Worm (Caenorhabditis elegans): Measurements from ENCODE around the gene Y54G2A.19.
"Not testable (repeated sequence)": the region's sequence is repeated elsewhere in the genome, so short reads cannot be mapped to it uniquely, and the experiment has no call there.

Gene Y54G2A.19

DNA sequence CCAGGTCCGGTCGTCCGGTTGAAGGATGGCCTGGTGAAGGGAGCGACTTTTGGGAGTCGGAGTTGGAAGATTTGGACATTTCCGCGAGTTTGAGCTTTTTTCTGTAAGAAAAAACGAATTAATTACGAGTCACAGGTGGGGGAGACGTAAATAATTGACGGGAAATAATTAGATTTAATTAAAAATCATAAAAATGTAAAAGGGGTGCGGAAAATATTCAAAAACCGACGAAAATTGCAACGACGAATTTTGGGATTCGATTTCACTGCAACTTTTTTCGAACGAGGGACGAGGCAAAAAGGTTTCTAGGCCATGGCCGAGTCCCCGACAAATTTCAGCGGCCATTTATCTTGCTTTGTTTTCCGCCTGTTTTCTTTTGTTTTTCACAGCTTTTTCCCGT, at the start of gene Y54G2A.19:
Gene Y54G2A.19, minus strand, starts transcription at position 101 of the 400 bp plus-strand sequence.
- not testable (repeated sequence) for TF ChIP-seq flt-1 (GFP tag; IDR thresholded peaks at IDR 0.05); ceh-13 (GFP tag; optimal IDR thresholded peaks at IDR 0.05); hnd-1 (tag; optimal IDR thresholded peaks at IDR 0.05)

DNA sequence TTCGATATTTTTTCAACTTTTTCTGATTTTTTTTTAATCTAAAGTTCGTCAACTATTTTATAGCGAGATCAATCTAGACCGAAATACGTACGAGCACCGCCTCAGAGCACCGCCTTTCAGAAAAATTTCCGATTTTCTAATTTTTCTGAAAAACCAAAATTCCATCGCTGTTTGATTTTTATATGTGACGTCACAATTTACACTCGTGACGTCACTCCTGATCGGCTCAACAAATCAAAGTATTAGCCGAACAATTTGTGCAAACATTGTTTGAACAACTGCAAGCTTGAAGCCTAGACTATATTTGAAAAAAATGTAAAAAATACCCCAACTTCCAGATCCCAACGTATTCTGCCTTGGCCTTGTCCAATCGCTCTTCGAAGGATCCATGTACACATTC, 40.7 kb upstream of the Y54G2A.19 start:
- TF ChIP-seq flt-1 (GFP tag; IDR thresholded peaks at IDR 0.05) = no peak
- TF ChIP-seq pes-1 (GFP tag; IDR thresholded peaks at IDR 0.05) = no peak
- no peak for TF ChIP-seq ceh-36 (tag; optimal IDR thresholded peaks at IDR 0.05)
- no peak for TF ChIP-seq hmbx-1 (tag; optimal IDR thresholded peaks at IDR 0.05)
- no peak for TF ChIP-seq ceh-13 (GFP tag; optimal IDR thresholded peaks at IDR 0.05)
- no peak for TF ChIP-seq ama-1 (optimal IDR thresholded peaks at IDR 0.05)
- no peak for TF ChIP-seq hmg-4 (GFP tag; optimal IDR thresholded peaks at IDR 0.05)
- TF ChIP-seq tra-4 (tag; optimal IDR thresholded peaks at IDR 0.05) = no peak
- TF ChIP-seq F13C5.2 (tag; optimal IDR thresholded peaks at IDR 0.05) = no peak
- TF ChIP-seq tbx-37 (GFP tag; conservative IDR thresholded peaks at IDR 0.05) = no peak
- no peak for TF ChIP-seq B0310.2 (tag; optimal IDR thresholded peaks at IDR 0.05)
- TF ChIP-seq ets-7 (tag; optimal IDR thresholded peaks at IDR 0.05) = no peak
- no peak for TF ChIP-seq scrt-1 (GFP tag; IDR thresholded peaks at IDR 0.05)
- no peak for TF ChIP-seq hnd-1 (tag; optimal IDR thresholded peaks at IDR 0.05)
- no peak for TF ChIP-seq aly-1 (tag; optimal IDR thresholded peaks at IDR 0.05)

- TF ChIP-seq sea-1 (GFP tag; conservative IDR thresholded peaks at IDR 0.05) (no peak), flt-1 (GFP tag; IDR thresholded peaks at IDR 0.05) (no peak), pes-1 (GFP tag; IDR thresholded peaks at IDR 0.05) (no peak), tra-4 (tag; optimal IDR thresholded peaks at IDR 0.05) (no peak), hnd-1 (tag; optimal IDR thresholded peaks at IDR 0.05) (no peak), ets-7 (tag; optimal IDR thresholded peaks at IDR 0.05) (no peak), ceh-13 (GFP tag; optimal IDR thresholded peaks at IDR 0.05) (no peak), ama-1 (optimal IDR thresholded peaks at IDR 0.05) (no peak), ceh-36 (tag; optimal IDR thresholded peaks at IDR 0.05) (no peak), tbx-11 (GFP tag; IDR thresholded peaks at IDR 0.05) (no peak), tbx-37 (GFP tag; conservative IDR thresholded peaks at IDR 0.05) (no peak), hmbx-1 (tag; optimal IDR thresholded peaks at IDR 0.05) (no peak), aly-1 (tag; optimal IDR thresholded peaks at IDR 0.05) (no peak), hmg-4 (GFP tag; optimal IDR thresholded peaks at IDR 0.05) (no peak), F13C5.2 (tag; optimal IDR thresholded peaks at IDR 0.05) (no peak), B0310.2 (tag; optimal IDR thresholded peaks at IDR 0.05) (no peak), scrt-1 (GFP tag; IDR thresholded peaks at IDR 0.05) (no peak)
These were observed 36.7 kb upstream of the Y54G2A.19 start, which contains the start of gene samt-1 for ce11 chrIV:2931228-2931627. Gene samt-1 (plus strand): TSS chrIV:2931403.

ce11 chrIV:2928409-2928808, 33.9 kb upstream of the Y54G2A.19 start, which contains the start of gene manf-1:
Gene manf-1 (minus strand): TSS chrIV:2928421.
- TF ChIP-seq F13C5.2 (tag; optimal IDR thresholded peaks at IDR 0.05) = no peak
- no peak for TF ChIP-seq hmbx-1 (tag; optimal IDR thresholded peaks at IDR 0.05)
- no peak for TF ChIP-seq ceh-36 (tag; optimal IDR thresholded peaks at IDR 0.05)
- TF ChIP-seq B0310.2 (tag; optimal IDR thresholded peaks at IDR 0.05) = no peak
- TF ChIP-seq ets-7 (tag; optimal IDR thresholded peaks at IDR 0.05) = no peak
- no peak for TF ChIP-seq tra-4 (tag; optimal IDR thresholded peaks at IDR 0.05)
- TF ChIP-seq ama-1 (optimal IDR thresholded peaks at IDR 0.05) = no peak
- no peak for TF ChIP-seq tbx-37 (GFP tag; conservative IDR thresholded peaks at IDR 0.05)
- no peak for TF ChIP-seq ceh-13 (GFP tag; optimal IDR thresholded peaks at IDR 0.05)
- no peak for TF ChIP-seq hmg-4 (GFP tag; optimal IDR thresholded peaks at IDR 0.05)
- TF ChIP-seq flt-1 (GFP tag; IDR thresholded peaks at IDR 0.05) = no peak
- no peak for TF ChIP-seq aly-1 (tag; optimal IDR thresholded peaks at IDR 0.05)
- no peak for TF ChIP-seq tbx-11 (GFP tag; IDR thresholded peaks at IDR 0.05)
- no peak for TF ChIP-seq pes-1 (GFP tag; IDR thresholded peaks at IDR 0.05)

ce11 chrIV:2925591-2925990, 31.1 kb upstream of the Y54G2A.19 start, which contains the start of gene ubc-13:
Gene ubc-13 (minus strand): TSS chrIV:2925691.
- no peak for TF ChIP-seq B0310.2 (tag; optimal IDR thresholded peaks at IDR 0.05)
- TF ChIP-seq sea-1 (GFP tag; conservative IDR thresholded peaks at IDR 0.05) = no peak
- TF ChIP-seq hnd-1 (tag; optimal IDR thresholded peaks at IDR 0.05) = no peak
- no peak for TF ChIP-seq ceh-13 (GFP tag; optimal IDR thresholded peaks at IDR 0.05)
- TF ChIP-seq flt-1 (GFP tag; IDR thresholded peaks at IDR 0.05) = no peak
- TF ChIP-seq F13C5.2 (tag; optimal IDR thresholded peaks at IDR 0.05) = no peak

ce11 chrIV:2922196-2922595, 27.7 kb upstream of the Y54G2A.19 start, which contains the start of gene fbxc-45:
Gene fbxc-45 (minus strand): TSS chrIV:2922243.
- no peak for TF ChIP-seq scrt-1 (GFP tag; IDR thresholded peaks at IDR 0.05)
- no peak for TF ChIP-seq F13C5.2 (tag; optimal IDR thresholded peaks at IDR 0.05)
- no peak for TF ChIP-seq ama-1 (optimal IDR thresholded peaks at IDR 0.05)
- no peak for TF ChIP-seq flt-1 (GFP tag; IDR thresholded peaks at IDR 0.05)
- no peak for TF ChIP-seq tbx-11 (GFP tag; IDR thresholded peaks at IDR 0.05)
- no peak for TF ChIP-seq hnd-1 (tag; optimal IDR thresholded peaks at IDR 0.05)
- TF ChIP-seq ets-7 (tag; optimal IDR thresholded peaks at IDR 0.05) = no peak
- TF ChIP-seq tra-4 (tag; optimal IDR thresholded peaks at IDR 0.05) = no peak
- TF ChIP-seq B0310.2 (tag; optimal IDR thresholded peaks at IDR 0.05) = no peak

ce11 chrIV:2917729-2918128, 23.2 kb upstream of the Y54G2A.19 start, which contains the start of gene Y54G2A.50:
Gene Y54G2A.50 (plus strand): TSS chrIV:2918029.
- TF ChIP-seq tbx-37 (GFP tag; conservative IDR thresholded peaks at IDR 0.05); ceh-36 (tag; optimal IDR thresholded peaks at IDR 0.05); ama-1 (optimal IDR thresholded peaks at IDR 0.05): not testable (repeated sequence)

- TF ChIP-seq sea-1 (GFP tag; conservative IDR thresholded peaks at IDR 0.05) = no peak
- TF ChIP-seq ets-7 (tag; optimal IDR thresholded peaks at IDR 0.05) = no peak
- TF ChIP-seq tbx-37 (GFP tag; conservative IDR thresholded peaks at IDR 0.05) = no peak
- TF ChIP-seq flt-1 (GFP tag; IDR thresholded peaks at IDR 0.05) = no peak
- TF ChIP-seq ceh-13 (GFP tag; optimal IDR thresholded peaks at IDR 0.05) = no peak
- no peak for TF ChIP-seq scrt-1 (GFP tag; IDR thresholded peaks at IDR 0.05)
- TF ChIP-seq tbx-11 (GFP tag; IDR thresholded peaks at IDR 0.05) = no peak
- no peak for TF ChIP-seq hmg-4 (GFP tag; optimal IDR thresholded peaks at IDR 0.05)
- no peak for TF ChIP-seq pes-1 (GFP tag; IDR thresholded peaks at IDR 0.05)
- no peak for TF ChIP-seq aly-1 (tag; optimal IDR thresholded peaks at IDR 0.05)
- no peak for TF ChIP-seq ama-1 (optimal IDR thresholded peaks at IDR 0.05)
- TF ChIP-seq B0310.2 (tag; optimal IDR thresholded peaks at IDR 0.05) = no peak
These were observed 21.5 kb upstream of the Y54G2A.19 start for ce11 chrIV:2916043-2916442.

Measured in whole organism, early embryonic.